Worm (Caenorhabditis elegans) whole organism, L1 larva: ENCODE measurements around the gene daf-14.
A peak's percentile ranks its signal among the peaks of the same experiment; 100 is the strongest.

ENCODE experiments used
- Y116A8C.19 ChIP-seq: sonication (generic microtip); optimal IDR thresholded peaks from 2 replicates; lab custom pipeline; 2016; ENCODE audit warnings: missing compliant biosample characterization, missing genetic modification characterization, borderline replicate concordance
- aha-1 ChIP-seq: fragments of 150-350 bp; optimal IDR thresholded peaks from 2 replicates; lab custom pipeline; 2014; ENCODE audit warnings: missing biosample characterization, missing genetic modification characterization
- alr-1 ChIP-seq: fragments of 200-800 bp; sonication (Bioruptor generic); optimal IDR thresholded peaks from 2 replicates; lab custom pipeline; 2018; ENCODE audit warnings: borderline replicate concordance, mild to moderate bottlenecking, missing genetic modification characterization, missing compliant biosample characterization
- aly-2 ChIP-seq: fragments of 150-350 bp; optimal IDR thresholded peaks from 2 replicates; lab custom pipeline; 2014; ENCODE audit warnings: missing biosample characterization, missing genetic modification characterization
- blmp-1 ChIP-seq: fragments of 150-350 bp; optimal IDR thresholded peaks from 2 replicates; lab custom pipeline; 2014; ENCODE audit warnings: missing biosample characterization, missing genetic modification characterization
- ceh-82 ChIP-seq, 3 experiments: fragments of 150-350 bp in 1 of 3; sonication (generic microtip) in 2 of 3; optimal IDR thresholded peaks; 2 replicates each; lab custom pipeline; 2014 to 2017; ENCODE audit warnings: missing biosample characterization in 3 of 3, missing genetic modification characterization in 3 of 3
- ceh-88 ChIP-seq: fragments of 200-800 bp; sonication (Bioruptor generic); IDR thresholded peaks from 2 replicates; pipeline ENCODE4 v1.3.6; 2022; ENCODE audit warnings: missing genetic modification characterization, missing compliant biosample characterization
- dpl-1 ChIP-seq, 3 experiments: fragments of 150-350 bp in 2 of 3; sonication (generic microtip) in 1 of 3; optimal IDR thresholded peaks; 2 replicates each; lab custom pipeline; 2014 to 2017; ENCODE audit warnings: missing biosample characterization in 3 of 3, missing genetic modification characterization in 3 of 3, missing genetic modification reagents in 3 of 3
- dsc-1 ChIP-seq: sonication (generic microtip); optimal IDR thresholded peaks from 2 replicates; lab custom pipeline; 2016; ENCODE audit warnings: mild to moderate bottlenecking, missing genetic modification characterization, missing compliant biosample characterization
- efl-1 ChIP-seq, 4 experiments: fragments of 150-350 bp; optimal IDR thresholded peaks in 3 of 4; peaks in 1 of 4; 1 replicate in 1 of 4; 2 replicates in 3 of 4; lab custom pipeline; 2014; ENCODE audit warnings: missing biosample characterization in 2 of 4, missing genetic modification characterization in 2 of 4, missing genetic modification reagents in 2 of 4
- egl-13 ChIP-seq: sonication (generic microtip); optimal IDR thresholded peaks from 2 replicates; lab custom pipeline; 2016; ENCODE audit warnings: missing genotype, missing genetic modification reagents, missing genetic modification characterization, missing compliant biosample characterization
- elt-2 ChIP-seq: sonication (generic microtip); optimal IDR thresholded peaks from 2 replicates; lab custom pipeline; 2016; ENCODE audit warnings: missing genetic modification characterization, mild to moderate bottlenecking, inconsistent platforms, missing compliant biosample characterization, missing genetic modification reagents
- elt-3 ChIP-seq, 6 experiments: fragments of 150-350 bp in 1 of 6; sonication (generic microtip); optimal IDR thresholded peaks; 2 replicates each; lab custom pipeline; 2017 to 2018; ENCODE audit warnings: missing biosample characterization in 6 of 6, missing genetic modification characterization in 6 of 6, inconsistent platforms in 1 of 6
- fkh-4 ChIP-seq: sonication (generic microtip); optimal IDR thresholded peaks from 2 replicates; lab custom pipeline; 2016; ENCODE audit warnings: missing compliant biosample characterization, missing genetic modification characterization, borderline replicate concordance
- fos-1 ChIP-seq: fragments of 150-350 bp; optimal IDR thresholded peaks from 2 replicates; lab custom pipeline; 2014; ENCODE audit warnings: missing biosample characterization, missing genetic modification characterization
- irx-1 ChIP-seq: sonication (generic microtip); optimal IDR thresholded peaks from 2 replicates; lab custom pipeline; 2016; ENCODE audit warnings: missing genetic modification characterization, missing compliant biosample characterization
- jun-1 ChIP-seq: fragments of 150-350 bp; optimal IDR thresholded peaks from 2 replicates; lab custom pipeline; 2014; ENCODE audit warnings: missing biosample characterization, missing genetic modification reagents, missing genetic modification characterization
- lin-14 ChIP-seq: fragments of 200-800 bp; sonication (Bioruptor generic); optimal IDR thresholded peaks from 2 replicates; lab custom pipeline; 2018; ENCODE audit warnings: mild to moderate bottlenecking, missing genetic modification characterization, moderate library complexity, missing compliant biosample characterization
- lin-15B ChIP-seq: fragments of 150-350 bp; sonication (generic microtip); optimal IDR thresholded peaks from 3 replicates; lab custom pipeline; 2014; ENCODE audit warnings: missing biosample characterization, missing genetic modification characterization
- lsy-2 ChIP-seq, 2 experiments: fragments of 150-350 bp; optimal IDR thresholded peaks; 2 replicates each; lab custom pipeline; 2014; ENCODE audit warnings: missing biosample characterization in 2 of 2, missing genetic modification characterization in 2 of 2
- mdl-1 ChIP-seq, 2 experiments: fragments of 150-350 bp; optimal IDR thresholded peaks; 2 replicates each; lab custom pipeline; 2014 to 2017; ENCODE audit warnings: missing biosample characterization in 2 of 2, missing genetic modification characterization in 2 of 2, inconsistent platforms in 1 of 2
- mef-2 ChIP-seq: fragments of 150-350 bp; optimal IDR thresholded peaks from 2 replicates; lab custom pipeline; 2014; ENCODE audit warnings: missing biosample characterization, missing genetic modification characterization
- nhr-20 ChIP-seq: sonication (generic microtip); optimal IDR thresholded peaks from 2 replicates; lab custom pipeline; 2016; ENCODE audit warnings: mild to moderate bottlenecking, missing genetic modification characterization, missing compliant biosample characterization
- nhr-237 ChIP-seq: fragments of 150-350 bp; optimal IDR thresholded peaks from 2 replicates; lab custom pipeline; 2014; ENCODE audit warnings: missing biosample characterization, missing genetic modification characterization
- nhr-28 ChIP-seq: fragments of 150-350 bp; optimal IDR thresholded peaks from 2 replicates; lab custom pipeline; 2014; ENCODE audit warnings: missing biosample characterization, missing genetic modification characterization
- nhr-77 ChIP-seq: fragments of 150-350 bp; optimal IDR thresholded peaks from 2 replicates; lab custom pipeline; 2014; ENCODE audit warnings: missing biosample characterization, missing genetic modification characterization
- nhr-84 ChIP-seq: sonication (generic microtip); optimal IDR thresholded peaks from 2 replicates; lab custom pipeline; 2017; ENCODE audit warnings: missing biosample characterization, missing genetic modification characterization
- nhr-85 ChIP-seq: sonication (generic microtip); peaks from one replicate; lab custom pipeline; 2016; ENCODE audit warnings: missing genetic modification characterization, inconsistent platforms, missing compliant biosample characterization
- pax-3 ChIP-seq: fragments of 200-800 bp; sonication (Bioruptor generic); optimal IDR thresholded peaks from 2 replicates; lab custom pipeline; 2018; ENCODE audit warnings: mild to moderate bottlenecking, missing genetic modification characterization, moderate library complexity, missing compliant biosample characterization
- swsn-7 ChIP-seq: sonication (generic microtip); optimal IDR thresholded peaks from 2 replicates; lab custom pipeline; 2016; ENCODE audit warnings: missing genetic modification characterization, missing compliant biosample characterization
- unc-86 ChIP-seq: sonication (generic microtip); optimal IDR thresholded peaks from 2 replicates; lab custom pipeline; 2016; ENCODE audit warnings: missing genetic modification characterization, missing compliant biosample characterization
- unc-98 ChIP-seq: fragments of 200-800 bp; sonication (Bioruptor generic); IDR thresholded peaks from 2 replicates; pipeline ENCODE4 v1.3.6; 2022; ENCODE audit warnings: missing genetic modification characterization, missing compliant biosample characterization
- xbp-1 ChIP-seq: sonication (generic microtip); optimal IDR thresholded peaks from 2 replicates; lab custom pipeline; 2016; ENCODE audit warnings: missing genetic modification characterization, missing compliant biosample characterization
- zag-1 ChIP-seq: fragments of 150-350 bp; optimal IDR thresholded peaks from 2 replicates; lab custom pipeline; 2014; ENCODE audit warnings: missing biosample characterization, missing genetic modification characterization
- zip-4 ChIP-seq: fragments of 200-800 bp; sonication (Bioruptor generic); optimal IDR thresholded peaks from 2 replicates; lab custom pipeline; 2018; ENCODE audit warnings: mild to moderate bottlenecking, missing genetic modification characterization, moderate library complexity, missing compliant biosample characterization
- ztf-11 ChIP-seq, 2 experiments: sonication (generic microtip); optimal IDR thresholded peaks; 2 replicates each; lab custom pipeline; 2016 to 2017; ENCODE audit warnings: missing genetic modification characterization in 2 of 2, missing biosample characterization in 1 of 2, missing compliant biosample characterization in 1 of 2

Gene daf-14

ce11 chrIV:10252886-10253639 is 2.6 kb downstream of the daf-14 start:
- no peak for TF ChIP-seq alr-1 (tag; lab: Kevin White, UChicago)
- TF ChIP-seq nhr-77: no peak
- no peak for TF ChIP-seq dpl-1 (GFP tag; optimal IDR thresholded peaks at IDR 0.05; lab: Kevin White, UChicago)
- TF ChIP-seq Y116A8C.19 (tag; lab: Kevin White, UChicago): no peak
- TF ChIP-seq egl-13: no peak
- no peak for TF ChIP-seq mef-2
- TF ChIP-seq ceh-82 (tag; optimal IDR thresholded peaks at IDR 0.05; lab: Kevin White, UChicago): no peak
- TF ChIP-seq ceh-88 (GFP tag; lab: Robert Waterston, UW): 0 out of 2 replicates have a peak, but pooled peaks have one; percentile 6
- TF ChIP-seq dsc-1 (tag; lab: Kevin White, UChicago): peak; percentile 98
- no peak for TF ChIP-seq unc-86 (tag; lab: Kevin White, UChicago)
- peak; percentile 60 for TF ChIP-seq pax-3 (tag; lab: Kevin White, UChicago)
- no peak for TF ChIP-seq efl-1 (optimal IDR thresholded peaks at IDR 0.05; lab: Kevin White, UChicago)
- TF ChIP-seq efl-1 (GFP tag; optimal IDR thresholded peaks at IDR 0.05 in 1 of 2; lab: Kevin White, UChicago): peak in 1 of 2 experiments; percentile 77
- TF ChIP-seq nhr-20 (tag; lab: Kevin White, UChicago): no peak
- TF ChIP-seq ztf-11 (tag; optimal IDR thresholded peaks at IDR 0.05; lab: Kevin White, UChicago): no peak
- TF ChIP-seq nhr-28 (tag; lab: Kevin White, UChicago): no peak
- TF ChIP-seq elt-3 (tag; optimal IDR thresholded peaks at IDR 0.05; lab: Kevin White, UChicago): no peak
- TF ChIP-seq lin-15B (tag; lab: Kevin White, UChicago): peak; percentile 11
- no peak for TF ChIP-seq zag-1 (tag; lab: Kevin White, UChicago)
- no peak for TF ChIP-seq nhr-237 (tag; lab: Kevin White, UChicago)
- no peak for TF ChIP-seq mdl-1 (tag; optimal IDR thresholded peaks at IDR 0.05; lab: Kevin White, UChicago)
- no peak for TF ChIP-seq swsn-7 (tag; lab: Kevin White, UChicago)
- no peak for TF ChIP-seq fkh-4 (tag; lab: Kevin White, UChicago)

DNA sequence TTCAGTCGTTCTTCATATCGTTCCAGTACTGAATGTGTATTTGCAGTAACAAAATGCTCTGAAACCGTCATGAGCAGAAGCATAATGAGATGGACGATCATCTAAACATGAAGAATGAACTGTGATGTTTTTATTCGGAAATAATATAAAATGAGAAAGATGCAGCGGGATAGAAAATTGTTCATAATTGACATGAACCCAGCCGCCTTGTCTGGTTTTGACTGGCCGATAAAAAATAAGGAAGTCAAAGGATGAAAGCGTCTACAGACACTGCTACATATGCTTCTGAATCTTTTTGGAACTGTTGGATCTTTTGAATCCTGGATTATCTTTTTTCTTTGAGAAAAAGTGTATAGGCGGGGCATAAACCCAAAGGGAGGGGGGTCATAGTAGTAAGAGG is 9.1 kb downstream of the daf-14 start, which contains the start of gene F01G10.9:
TSS of gene F01G10.9 (minus strand) at position 101 of the 400 bp plus-strand sequence.
- TF ChIP-seq efl-1 (optimal IDR thresholded peaks at IDR 0.05; lab: Kevin White, UChicago) (no peak), efl-1 (GFP tag; optimal IDR thresholded peaks at IDR 0.05 in 1 of 2; lab: Kevin White, UChicago) (peak in 1 of 2 experiments; percentile 19), dsc-1 (tag; lab: Kevin White, UChicago) (no peak), blmp-1 (peak; percentile 24), zip-4 (GFP tag; lab: Kevin White, UChicago) (no peak), nhr-84 (no peak), lin-15B (tag; lab: Kevin White, UChicago) (no peak), zag-1 (tag; lab: Kevin White, UChicago) (no peak), aha-1 (tag; lab: Kevin White, UChicago) (no peak), unc-86 (tag; lab: Kevin White, UChicago) (no peak), nhr-85 (tag; lab: Kevin White, UChicago) (no peak)
- TF ChIP-seq, all 84 proteins: peak for 2

- TF ChIP-seq lin-14 (peak; percentile 49), elt-3 (tag; optimal IDR thresholded peaks at IDR 0.05; lab: Kevin White, UChicago) (peak in 4 of 6 experiments; percentile 64 to 94 (median 82)), lsy-2 (tag; optimal IDR thresholded peaks at IDR 0.05; lab: Kevin White, UChicago) (peak in 1 of 2 experiments; percentile 19), irx-1 (tag; lab: Kevin White, UChicago) (no peak), nhr-85 (tag; lab: Kevin White, UChicago) (peak; percentile 79), xbp-1 (tag; lab: Kevin White, UChicago) (no peak), blmp-1 (peak; percentile 79)
Observed at ce11 chrIV:10261061-10261460, 10.6 kb downstream of the daf-14 start.

- TF ChIP-seq irx-1 (tag; lab: Kevin White, UChicago) (no peak), Y116A8C.19 (tag; lab: Kevin White, UChicago) (no peak), unc-98 (GFP tag; lab: Robert Waterston, UW) (no peak), fos-1 (no peak), jun-1 (no peak), aly-2 (tag; lab: Kevin White, UChicago) (no peak), unc-86 (tag; lab: Kevin White, UChicago) (no peak), elt-2 (tag; lab: Kevin White, UChicago) (peak; percentile 69), xbp-1 (tag; lab: Kevin White, UChicago) (no peak), efl-1 (optimal IDR thresholded peaks at IDR 0.05; lab: Kevin White, UChicago) (no peak), efl-1 (GFP tag; optimal IDR thresholded peaks at IDR 0.05 in 1 of 2; lab: Kevin White, UChicago) (peak in 1 of 2 experiments; percentile 24)
Observed at ce11 chrIV:10269137-10269933, 18.9 kb downstream of the daf-14 start, which contains the start of the genes nspd-7 and Y43C5A.2. Gene nspd-7, minus strand, starts transcription at chrIV:10269187. Gene Y43C5A.2, plus strand, starts transcription at chrIV:10269883.
